Fruit fly (Drosophila melanogaster) whole organism, pupa: Measurements from ENCODE around the gene CG42464.

ENCODE experiments used
- CG14655 ChIP-seq: fragments of 200-800 bp; sonication (Bioruptor generic); optimal IDR thresholded peaks from 3 replicates; lab custom pipeline; 2017; ENCODE audit warnings: mild to moderate bottlenecking, missing biosample characterization, missing genetic modification reagents, missing genetic modification characterization
- CG17806 ChIP-seq: fragments of 200-800 bp; sonication (Bioruptor generic); optimal IDR thresholded peaks from 2 replicates; lab custom pipeline; 2018; ENCODE audit warnings: missing biosample characterization, mild to moderate bottlenecking, missing genetic modification characterization, moderate library complexity
- CG32121 ChIP-seq: fragments of 200-800 bp; sonication (Bioruptor generic); IDR thresholded peaks from 2 replicates; pipeline ENCODE4 v1.3.6; 2022; ENCODE audit warnings: missing biosample characterization, missing genetic modification characterization
- CG4496 ChIP-seq: fragments of 200-800 bp; sonication (Bioruptor generic); IDR thresholded peaks from 3 replicates; pipeline ENCODE4 v1.3.6; 2022; ENCODE audit warnings: missing biosample characterization, missing genetic modification characterization
- CG8301 ChIP-seq: fragments of 200-800 bp; sonication (Bioruptor generic); optimal IDR thresholded peaks from 2 replicates; lab custom pipeline; 2018; ENCODE audit warnings: missing biosample characterization, mild to moderate bottlenecking, missing genetic modification characterization
- D1 ChIP-seq: fragments of 200-800 bp; sonication (Bioruptor generic); optimal IDR thresholded peaks from 2 replicates; lab custom pipeline; 2018; ENCODE audit warnings: missing biosample characterization, mild to moderate bottlenecking, missing genetic modification characterization, moderate library complexity
- EcR ChIP-seq: fragments of 200-800 bp; sonication (Bioruptor generic); optimal IDR thresholded peaks from 3 replicates; lab custom pipeline; 2019; ENCODE audit warnings: missing biosample characterization, missing genetic modification characterization, mild to moderate bottlenecking, moderate library complexity, missing genetic modification reagents
- Pif1B ChIP-seq: fragments of 200-800 bp; sonication (Bioruptor generic); optimal IDR thresholded peaks from 3 replicates; lab custom pipeline; 2016; ENCODE audit warnings: missing biosample characterization, missing genetic modification characterization
- Snoo ChIP-seq: fragments of 200-800 bp; sonication (Bioruptor generic); optimal IDR thresholded peaks from 3 replicates; lab custom pipeline; 2017; ENCODE audit warnings: missing biosample characterization, mild to moderate bottlenecking, missing genetic modification characterization, inconsistent platforms
- fd96Ca ChIP-seq: fragments of 200-800 bp; sonication (Bioruptor generic); IDR thresholded peaks from 3 replicates; pipeline ENCODE4 v1.3.6; 2022; ENCODE audit warnings: missing biosample characterization, missing genetic modification characterization
- gl ChIP-seq: fragments of 200-800 bp; sonication (Bioruptor generic); optimal IDR thresholded peaks from 2 replicates; lab custom pipeline; 2018; ENCODE audit warnings: missing biosample characterization, mild to moderate bottlenecking, missing genetic modification characterization
- rn ChIP-seq: fragments of 200-800 bp; sonication (Bioruptor generic); IDR thresholded peaks from 2 replicates; pipeline ENCODE4 v1.3.6; 2022; ENCODE audit warnings: missing biosample characterization, missing genetic modification characterization

dm6 chr2L:3700374-3700773, 1.1 kb downstream of the CG42464 start, which contains the start of gene Sfp24C1:
- no peak for TF ChIP-seq CG8301 (tag; lab: Kevin White, UChicago)
- TF ChIP-seq Snoo (tag; lab: Kevin White, UChicago): no peak
- no peak for TF ChIP-seq EcR
- TF ChIP-seq rn (GFP tag; lab: Robert Waterston, UW): no peak
- no peak for TF ChIP-seq CG14655 (GFP tag; lab: Kevin White, UChicago)
- no peak for TF ChIP-seq CG17806 (tag; lab: Kevin White, UChicago)
- TF ChIP-seq D1 (tag; lab: Kevin White, UChicago): no peak
- TF ChIP-seq CG32121 (GFP tag; lab: Robert Waterston, UW): no peak
- no peak for TF ChIP-seq gl (tag; lab: Kevin White, UChicago)
- TF ChIP-seq Pif1B (GFP tag; lab: Kevin White, UChicago): no peak
- no peak for TF ChIP-seq fd96Ca (GFP tag; lab: Robert Waterston, UW)
- no peak for TF ChIP-seq CG4496
